Worm (Caenorhabditis elegans) whole organism, L4/young adult: ENCODE results near the gene C44H9.5.

Source experiments
- W03F9.2 ChIP-seq: fragments of 150-350 bp; optimal IDR thresholded peaks from 2 replicates; lab custom pipeline; 2014; ENCODE audit warnings: missing biosample characterization, missing genetic modification characterization
- dao-5 ChIP-seq: sonication (generic microtip); optimal IDR thresholded peaks from 2 replicates; lab custom pipeline; 2016; ENCODE audit warnings: missing genotype, missing genetic modification characterization, moderate library complexity, missing compliant biosample characterization
- him-1 ChIP-seq: sonication (generic microtip); optimal IDR thresholded peaks from 2 replicates; lab custom pipeline; 2016; ENCODE audit warnings: missing genotype, missing genetic modification reagents, missing genetic modification characterization, missing compliant biosample characterization

DNA sequence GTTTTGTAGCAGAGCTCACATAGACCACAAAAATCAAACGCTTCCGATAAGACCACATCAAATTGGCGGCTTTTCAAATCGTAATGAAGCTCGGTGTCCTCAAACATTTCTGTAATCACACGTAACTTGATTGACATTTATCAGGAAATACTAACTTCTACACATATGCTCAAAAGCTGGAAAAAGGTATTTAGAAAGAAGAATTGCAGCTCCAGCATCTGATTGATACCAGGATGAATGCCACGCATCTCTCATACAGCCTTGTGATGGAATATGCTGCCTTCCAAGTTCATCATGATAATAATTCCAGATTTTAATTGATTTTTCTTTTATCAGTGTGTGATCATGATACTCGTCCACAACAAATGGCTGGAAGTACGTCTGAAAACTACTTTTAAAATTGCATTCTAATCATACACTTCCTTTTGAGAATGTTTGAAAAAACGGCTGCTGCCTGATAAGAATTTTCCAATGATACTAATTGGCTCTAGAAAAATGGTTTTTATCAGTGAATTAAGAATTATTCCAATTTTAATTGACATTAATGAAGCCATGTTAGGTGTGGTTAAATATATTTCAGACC lies 52.7 kb downstream of the C44H9.5 start:
- no peak for TF ChIP-seq him-1 (tag; lab: Kevin White, UChicago)
- no peak for TF ChIP-seq dao-5
- TF ChIP-seq W03F9.2: no peak
